Fruit fly (Drosophila melanogaster) whole organism, adult: Measurements from ENCODE around the gene Rsph9.

ENCODE experiments used
- CG11617 ChIP-seq: fragments of 200-800 bp; sonication (Bioruptor generic); optimal IDR thresholded peaks from 2 replicates; lab custom pipeline; 2017; ENCODE audit warnings: mild to moderate bottlenecking, missing biosample characterization, missing genetic modification reagents, missing genetic modification characterization
- CG12768 ChIP-seq: fragments of 200-800 bp; sonication (Bioruptor generic); optimal IDR thresholded peaks from 2 replicates; lab custom pipeline; 2017; ENCODE audit warnings: missing biosample characterization, missing genetic modification characterization, mild to moderate bottlenecking, moderate library complexity, missing genetic modification reagents
- CG14711 ChIP-seq: fragments of 200-800 bp; sonication (Bioruptor generic); optimal IDR thresholded peaks from 2 replicates; lab custom pipeline; 2018; ENCODE audit warnings: missing biosample characterization, mild to moderate bottlenecking, missing genetic modification characterization, moderate library complexity
- CG1620 ChIP-seq: fragments of 200-800 bp; sonication (Bioruptor generic); optimal IDR thresholded peaks from 2 replicates; lab custom pipeline; 2016; ENCODE audit warnings: missing biosample characterization, missing genetic modification characterization
- CG33017 ChIP-seq: fragments of 200-800 bp; sonication (Bioruptor generic); optimal IDR thresholded peaks from 2 replicates; lab custom pipeline; 2018; ENCODE audit warnings: missing biosample characterization, mild to moderate bottlenecking, missing genetic modification characterization, moderate library complexity
- CG5204 ChIP-seq: fragments of 200-800 bp; sonication (Bioruptor generic); optimal IDR thresholded peaks from 2 replicates; lab custom pipeline; 2016; ENCODE audit warnings: missing biosample characterization, missing genetic modification characterization
- CG7045 ChIP-seq: fragments of 200-800 bp; sonication (Bioruptor generic); optimal IDR thresholded peaks from 2 replicates; lab custom pipeline; 2017; ENCODE audit warnings: missing biosample characterization, mild to moderate bottlenecking, missing genetic modification characterization
- CG7101 ChIP-seq: fragments of 200-800 bp; sonication (Bioruptor generic); optimal IDR thresholded peaks from 2 replicates; lab custom pipeline; 2018; ENCODE audit warnings: missing biosample characterization, mild to moderate bottlenecking, missing genetic modification characterization, moderate library complexity
- Clk ChIP-seq: fragments of 200-800 bp; sonication (Bioruptor generic); optimal IDR thresholded peaks from 2 replicates; lab custom pipeline; 2017; ENCODE audit warnings: missing biosample characterization, missing genetic modification characterization
- Crg-1 ChIP-seq: fragments of 200-800 bp; sonication (Bioruptor generic); optimal IDR thresholded peaks from 2 replicates; lab custom pipeline; 2016; ENCODE audit warnings: missing biosample characterization, missing genetic modification characterization
- Hr96 ChIP-seq: fragments of 200-800 bp; sonication (Bioruptor generic); optimal IDR thresholded peaks from 2 replicates; lab custom pipeline; 2016; ENCODE audit warnings: missing biosample characterization, missing genetic modification characterization
- Mnt ChIP-seq: fragments of 200-800 bp; sonication (Bioruptor generic); optimal IDR thresholded peaks from 2 replicates; lab custom pipeline; 2016; ENCODE audit warnings: missing biosample characterization, mild to moderate bottlenecking, missing genetic modification characterization
- bab1 ChIP-seq: fragments of 200-800 bp; sonication (Bioruptor generic); optimal IDR thresholded peaks from 3 replicates; lab custom pipeline; 2019; ENCODE audit warnings: missing biosample characterization, mild to moderate bottlenecking, missing genetic modification characterization, moderate library complexity
- cic ChIP-seq: fragments of 200-800 bp; sonication (Bioruptor generic); optimal IDR thresholded peaks from 2 replicates; lab custom pipeline; 2017; ENCODE audit warnings: missing biosample characterization, mild to moderate bottlenecking, missing genetic modification characterization, moderate library complexity
- cnc ChIP-seq, 2 experiments: fragments of >200 bp; optimal IDR thresholded peaks; 2 replicates each; lab custom pipeline; 2017
- kay ChIP-seq: fragments of 200-800 bp; sonication (Bioruptor generic); peaks from one replicate; lab custom pipeline; 2016; ENCODE audit warnings: missing biosample characterization, missing genetic modification characterization, borderline replicate concordance
- ovo ChIP-seq: fragments of 200-800 bp; sonication (Bioruptor generic); optimal IDR thresholded peaks from 2 replicates; lab custom pipeline; 2016; ENCODE audit warnings: missing biosample characterization, missing genetic modification characterization
- pad ChIP-seq: fragments of 200-800 bp; sonication (Bioruptor generic); optimal IDR thresholded peaks from 3 replicates; lab custom pipeline; 2017; ENCODE audit warnings: missing biosample characterization, missing genetic modification characterization, mild to moderate bottlenecking, moderate library complexity, missing genetic modification reagents
- tj ChIP-seq: fragments of 200-800 bp; sonication (Bioruptor generic); optimal IDR thresholded peaks from 3 replicates; lab custom pipeline; 2017; ENCODE audit warnings: missing biosample characterization, mild to moderate bottlenecking, missing genetic modification characterization, moderate library complexity
- toe ChIP-seq: fragments of 200-800 bp; sonication (Bioruptor generic); optimal IDR thresholded peaks from 2 replicates; lab custom pipeline; 2016; ENCODE audit warnings: missing biosample characterization, missing genetic modification characterization

The Rsph9 gene

DNA sequence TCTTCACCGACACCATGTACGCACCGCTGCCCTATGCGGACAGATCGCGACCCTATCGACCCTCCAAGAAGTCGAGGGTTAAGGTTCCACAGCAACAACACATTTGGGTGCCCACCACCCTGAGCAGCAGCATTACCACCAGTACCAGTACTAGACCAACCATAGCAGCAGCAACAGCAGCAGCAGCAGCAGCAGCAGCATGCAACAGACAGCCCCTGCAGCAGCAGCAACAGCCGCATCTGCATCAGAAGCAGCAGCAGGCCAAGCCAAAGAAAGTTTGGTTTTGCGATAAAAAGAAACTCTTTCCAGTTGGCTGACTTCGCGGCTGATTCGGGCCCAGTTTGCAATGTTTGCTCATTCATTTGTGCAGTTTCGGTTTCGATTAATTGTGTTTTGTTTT is 9.9 kb downstream of the Rsph9 start:
- TF ChIP-seq ovo (GFP tag; lab: Kevin White, UChicago) = no peak
- TF ChIP-seq CG33017 = no peak
- no peak for TF ChIP-seq CG14711 (tag; lab: Kevin White, UChicago)
- TF ChIP-seq CG7101 = no peak
- TF ChIP-seq CG5204 = no peak
- TF ChIP-seq Crg-1 (GFP tag; lab: Kevin White, UChicago) = no peak
- TF ChIP-seq bab1 (GFP tag; lab: Kevin White, UChicago) = no peak
- TF ChIP-seq Mnt (GFP tag; lab: Kevin White, UChicago) = no peak
- no peak for TF ChIP-seq cnc (optimal IDR thresholded peaks at IDR 0.05; lab: Kevin White, UChicago)
- TF ChIP-seq kay (GFP tag; lab: Kevin White, UChicago) = no peak
- no peak for TF ChIP-seq Hr96
- no peak for TF ChIP-seq tj
- TF ChIP-seq CG1620 (GFP tag; lab: Kevin White, UChicago) = no peak
- TF ChIP-seq pad (GFP tag; lab: Kevin White, UChicago) = no peak
- no peak for TF ChIP-seq CG7045
- no peak for TF ChIP-seq CG11617
- TF ChIP-seq cic (GFP tag; lab: Kevin White, UChicago) = no peak
- TF ChIP-seq CG12768 (GFP tag; lab: Kevin White, UChicago) = no peak
- no peak for TF ChIP-seq toe (GFP tag; lab: Kevin White, UChicago)
- no peak for TF ChIP-seq Clk (GFP tag; lab: Kevin White, UChicago)

dm6 chr2L:17397372-17397771 is 15.1 kb downstream of the Rsph9 start:
- TF ChIP-seq toe (GFP tag; lab: Kevin White, UChicago) (no peak), CG7101 (no peak), CG12768 (GFP tag; lab: Kevin White, UChicago) (no peak), Clk (GFP tag; lab: Kevin White, UChicago) (no peak), tj (no peak), kay (GFP tag; lab: Kevin White, UChicago) (peak; percentile 37), CG5204 (no peak), cnc (optimal IDR thresholded peaks at IDR 0.05; lab: Kevin White, UChicago) (no peak)

- no peak for TF ChIP-seq CG11617
- TF ChIP-seq CG7045 = no peak
- TF ChIP-seq pad (GFP tag; lab: Kevin White, UChicago) = no peak
- no peak for TF ChIP-seq toe (GFP tag; lab: Kevin White, UChicago)
- no peak for TF ChIP-seq cic (GFP tag; lab: Kevin White, UChicago)
- TF ChIP-seq tj = no peak
- TF ChIP-seq CG33017 = no peak
- no peak for TF ChIP-seq kay (GFP tag; lab: Kevin White, UChicago)
- no peak for TF ChIP-seq Clk (GFP tag; lab: Kevin White, UChicago)
- TF ChIP-seq Mnt (GFP tag; lab: Kevin White, UChicago) = no peak
- TF ChIP-seq CG7101 = no peak
- no peak for TF ChIP-seq cnc (optimal IDR thresholded peaks at IDR 0.05; lab: Kevin White, UChicago)
These were observed 17.5 kb downstream of the Rsph9 start for dm6 chr2L:17394939-17395338.

DNA sequence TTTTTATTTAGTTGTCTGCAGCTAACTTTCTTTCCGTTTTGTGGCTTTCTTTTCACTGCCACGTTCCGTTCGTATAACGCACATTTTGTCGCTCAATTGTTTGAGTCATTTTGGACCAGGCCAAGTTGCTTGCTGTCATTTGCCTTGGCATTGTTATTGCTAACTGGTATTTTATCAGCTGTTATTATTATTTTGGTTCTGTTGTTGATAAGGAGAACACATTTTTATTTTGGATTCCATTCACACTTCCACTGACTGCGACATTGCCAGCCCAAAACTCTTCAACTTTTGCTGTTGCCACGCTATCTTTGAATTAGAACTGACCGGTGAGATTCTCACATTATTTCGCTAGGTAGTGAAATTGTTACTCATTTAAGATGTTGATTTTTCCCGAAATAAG is 21.7 kb downstream of the Rsph9 start:
- no peak for TF ChIP-seq cnc (optimal IDR thresholded peaks at IDR 0.05; lab: Kevin White, UChicago)
- TF ChIP-seq CG7101 = no peak
- TF ChIP-seq CG14711 (tag; lab: Kevin White, UChicago) = no peak
- no peak for TF ChIP-seq Hr96

DNA sequence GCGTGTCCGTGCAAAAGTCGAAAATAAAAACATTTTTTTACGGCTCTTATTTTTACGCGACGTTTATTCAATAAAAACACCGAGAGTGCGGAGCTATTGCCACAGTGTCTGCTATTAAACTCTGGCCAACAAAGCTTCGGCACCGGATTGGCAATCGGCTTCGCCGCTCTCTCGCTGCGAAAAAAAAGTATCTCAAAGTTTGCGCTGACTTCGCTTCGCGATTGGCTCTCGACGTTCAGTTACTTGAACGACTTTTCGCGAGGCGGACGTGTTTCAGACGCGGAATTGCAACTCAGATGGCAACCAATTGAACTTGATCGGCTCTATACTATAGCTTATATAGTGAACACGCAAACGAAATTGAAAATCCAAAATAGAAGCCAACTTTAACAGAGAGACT is 23.3 kb downstream of the Rsph9 start:
- TF ChIP-seq bab1 (GFP tag; lab: Kevin White, UChicago) (peak; percentile 53), ovo (GFP tag; lab: Kevin White, UChicago) (no peak), CG7101 (peak; percentile 27), cic (GFP tag; lab: Kevin White, UChicago) (peak; percentile 76), CG11617 (no peak), pad (GFP tag; lab: Kevin White, UChicago) (no peak), cnc (optimal IDR thresholded peaks at IDR 0.05; lab: Kevin White, UChicago) (no peak), CG5204 (no peak), CG7045 (peak; percentile 36), CG1620 (GFP tag; lab: Kevin White, UChicago) (no peak), toe (GFP tag; lab: Kevin White, UChicago) (no peak), Mnt (GFP tag; lab: Kevin White, UChicago) (peak; percentile 53), Crg-1 (GFP tag; lab: Kevin White, UChicago) (no peak), Hr96 (no peak), kay (GFP tag; lab: Kevin White, UChicago) (no peak), CG33017 (peak; percentile 44), CG14711 (tag; lab: Kevin White, UChicago) (no peak), Clk (GFP tag; lab: Kevin White, UChicago) (no peak), tj (peak; percentile 24), CG12768 (GFP tag; lab: Kevin White, UChicago) (peak; percentile 69)

DNA sequence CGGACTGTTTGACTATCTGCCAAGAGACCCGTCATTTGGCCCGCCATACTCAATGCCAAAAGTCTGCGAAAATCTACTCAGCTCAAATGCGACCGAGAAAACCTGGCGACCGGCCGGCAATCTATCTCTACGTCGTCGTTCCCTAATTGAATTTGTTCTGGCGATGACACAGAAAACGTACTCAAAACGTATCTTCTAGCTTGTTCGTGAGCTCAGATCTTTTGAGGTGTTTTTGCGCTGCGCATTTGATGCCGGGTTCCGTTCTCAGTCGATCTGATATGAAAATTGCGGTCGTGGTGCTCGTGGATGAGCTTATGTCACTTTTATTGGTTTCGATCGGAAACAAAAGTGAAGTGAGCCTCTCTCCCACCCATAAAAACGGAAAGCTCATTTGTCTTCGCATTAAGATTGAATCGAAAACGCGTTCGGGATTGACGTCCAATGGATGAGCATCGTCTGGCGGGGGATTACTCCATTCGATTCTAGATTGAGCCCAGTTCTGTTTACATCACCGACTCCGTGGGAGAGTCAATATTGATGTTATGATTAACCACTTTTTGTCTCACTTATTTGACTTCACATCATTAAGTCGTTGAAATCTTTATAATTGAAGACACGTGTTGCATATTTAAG is 24.6 kb downstream of the Rsph9 start:
- TF ChIP-seq Mnt (GFP tag; lab: Kevin White, UChicago) (peak; percentile 12), kay (GFP tag; lab: Kevin White, UChicago) (peak; percentile 51), CG1620 (GFP tag; lab: Kevin White, UChicago) (no peak), cic (GFP tag; lab: Kevin White, UChicago) (peak; percentile 55), CG12768 (GFP tag; lab: Kevin White, UChicago) (peak; percentile 18), Hr96 (no peak), CG7101 (peak; percentile 44), pad (GFP tag; lab: Kevin White, UChicago) (peak; percentile 1), CG7045 (no peak), Crg-1 (GFP tag; lab: Kevin White, UChicago) (peak; percentile 19)
